Fruit fly (Drosophila melanogaster): Measurements from ENCODE around the gene Fer1HCH.

Fer1HCH gene

DNA sequence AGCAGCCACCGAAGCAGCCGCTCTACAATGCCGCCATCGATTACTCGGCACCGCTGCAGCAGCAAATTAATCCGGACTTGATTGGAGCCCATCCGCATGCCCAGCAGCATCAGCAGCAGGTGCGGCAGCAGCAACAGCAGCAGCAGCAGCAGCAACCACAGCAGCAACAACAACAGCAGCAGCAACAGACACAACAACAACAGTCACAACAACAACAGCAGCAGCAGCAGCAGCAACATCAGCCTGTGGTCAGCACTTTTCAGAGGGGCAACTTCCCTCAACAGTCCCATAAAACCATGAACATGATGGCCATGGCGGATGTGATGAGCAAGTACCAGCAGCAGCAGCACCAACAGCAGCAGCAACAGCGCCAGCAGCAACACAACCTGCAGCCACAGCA is 27.3 kb downstream of the Fer1HCH start:
- TF ChIP-seq CG10267 (tag; optimal IDR thresholded peaks at IDR 0.05) (no peak), CG8478 (optimal IDR thresholded peaks at IDR 0.05) (peak; percentile 3), Dfd (GFP tag; optimal IDR thresholded peaks at IDR 0.05) (peak in 1 of 2 experiments; percentile 78), YL-1 (GFP tag; optimal IDR thresholded peaks at IDR 0.05) (no peak), CG2120 (GFP tag; optimal IDR thresholded peaks at IDR 0.05) (no peak)

DNA sequence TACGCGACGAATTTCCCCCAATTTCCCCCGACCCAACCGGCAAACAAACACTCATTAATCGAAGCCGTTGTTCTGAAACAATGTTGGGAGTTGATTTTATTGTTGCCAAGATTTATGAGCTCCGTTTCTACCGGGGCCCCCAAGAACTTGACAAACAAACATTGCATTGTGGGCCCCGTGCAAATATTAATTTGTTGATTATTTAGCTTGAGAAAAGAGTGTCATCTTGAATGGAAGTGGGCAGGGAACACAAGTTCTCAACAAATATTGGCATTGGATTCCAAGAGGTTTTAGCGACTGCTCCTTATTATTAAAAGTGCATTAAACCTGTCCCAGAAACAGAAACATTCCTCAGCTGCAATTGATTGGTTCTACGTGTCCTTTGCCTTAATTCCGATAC is 30.9 kb downstream of the Fer1HCH start:
- TF ChIP-seq tap (tag; optimal IDR thresholded peaks at IDR 0.05), result no peak
- TF ChIP-seq sens (GFP tag), result peak; percentile 30
- TF ChIP-seq CG32772 (GFP tag; IDR thresholded peaks at IDR 0.05), result no peak
- peak; percentile 44 for TF ChIP-seq nom (GFP tag; optimal IDR thresholded peaks at IDR 0.05)
- no peak for TF ChIP-seq bbx (GFP tag; IDR thresholded peaks at IDR 0.05; ENCODE audit: partially characterized antibody)
- peak; percentile 35 for TF ChIP-seq dmrt11E (tag; optimal IDR thresholded peaks at IDR 0.05)
- no peak for TF ChIP-seq CG9609 (GFP tag; optimal IDR thresholded peaks at IDR 0.05)
- TF ChIP-seq ATbp (GFP tag; optimal IDR thresholded peaks at IDR 0.05), result peak; percentile 7
- TF ChIP-seq CG1603 (tag; optimal IDR thresholded peaks at IDR 0.05), result peak; percentile 10
- TF ChIP-seq CG17829 (tag; optimal IDR thresholded peaks at IDR 0.05), result no peak
- TF ChIP-seq cato (GFP tag; optimal IDR thresholded peaks at IDR 0.05; ENCODE audit: borderline replicate concordance), result no peak
- peak; percentile 3 for TF ChIP-seq CG15696 (tag; optimal IDR thresholded peaks at IDR 0.05)
- TF ChIP-seq pho (GFP tag; optimal IDR thresholded peaks at IDR 0.05), result no peak
- peak; percentile 43; the same call in 1 of the 2 replicates for TF ChIP-seq crol (GFP tag; IDR thresholded peaks at IDR 0.05)

DNA sequence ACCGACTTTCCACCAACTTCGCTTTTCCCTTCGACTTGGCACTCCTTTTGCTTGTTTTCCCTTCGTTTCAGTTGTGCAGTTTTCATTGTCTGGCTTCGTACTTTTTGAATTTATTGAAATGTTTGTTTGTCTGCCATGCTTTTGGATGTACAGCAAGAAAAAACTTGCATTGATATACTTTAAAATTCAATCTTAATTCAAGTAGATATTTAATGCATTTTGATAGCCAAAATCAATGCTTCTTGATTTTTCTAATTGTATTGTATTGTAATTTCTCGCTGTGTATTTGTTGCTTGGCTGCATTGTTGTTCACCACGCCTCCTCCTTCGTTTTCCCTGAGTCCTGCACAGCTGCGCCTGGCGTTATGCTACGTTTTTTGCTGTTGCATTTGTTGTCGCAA is 33.2 kb downstream of the Fer1HCH start:
- TF ChIP-seq Dfd (GFP tag; optimal IDR thresholded peaks at IDR 0.05) (no peak), Ets65A (GFP tag) (peak; percentile 77), amos (GFP tag; IDR thresholded peaks at IDR 0.05; ENCODE audit: partially characterized antibody) (no peak), Scr (GFP tag; IDR thresholded peaks at IDR 0.05; ENCODE audit: partially characterized antibody) (no peak)

DNA sequence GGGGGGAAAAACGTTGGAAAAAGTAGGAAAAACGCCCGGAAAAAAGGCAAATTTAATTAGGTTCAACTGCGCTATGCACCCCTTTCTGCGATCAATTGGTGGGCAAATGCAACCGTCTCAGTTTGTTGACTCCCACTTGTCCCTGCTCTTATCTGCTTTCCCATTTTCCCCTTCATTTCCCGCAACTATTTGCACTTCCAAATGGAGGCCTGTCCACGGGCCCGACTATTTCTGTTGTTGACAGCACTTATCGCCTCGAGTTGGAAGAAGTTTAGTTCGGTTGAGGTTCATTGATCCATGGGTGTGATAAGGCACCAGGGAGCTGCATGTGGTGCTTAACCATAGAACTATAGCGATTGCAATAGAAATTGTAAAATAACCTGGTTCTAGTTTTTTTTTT is 35.3 kb downstream of the Fer1HCH start:
- TF ChIP-seq nerfin-1 (tag; optimal IDR thresholded peaks at IDR 0.05) (no peak), CG8478 (optimal IDR thresholded peaks at IDR 0.05) (no peak), CG7556 (GFP tag; optimal IDR thresholded peaks at IDR 0.05) (no peak), CG15479 (GFP tag; optimal IDR thresholded peaks at IDR 0.05) (no peak), CG31224 (GFP tag; IDR thresholded peaks at IDR 0.05) (no peak), Aef1 (GFP tag; IDR thresholded peaks at IDR 0.05) (no peak), CG10147 (GFP tag; optimal IDR thresholded peaks at IDR 0.05) (no peak), pum (GFP tag; optimal IDR thresholded peaks at IDR 0.05) (no peak), Med (GFP tag) (peak; percentile 52), nmo (GFP tag; optimal IDR thresholded peaks at IDR 0.05) (no peak), CG12236 (GFP tag; optimal IDR thresholded peaks at IDR 0.05) (no peak), nerfin-2 (GFP tag; IDR thresholded peaks at IDR 0.05; ENCODE audit: partially characterized antibody) (0 out of 2 replicates have a peak, but pooled peaks have one; percentile 27), Max (GFP tag; optimal IDR thresholded peaks at IDR 0.05) (no peak), PHDP (tag; optimal IDR thresholded peaks at IDR 0.05) (no peak), sens (GFP tag) (peak; percentile 39), MTF-1 (GFP tag; optimal IDR thresholded peaks at IDR 0.05; ENCODE audit: borderline replicate concordance) (peak; percentile 35), ham (GFP tag; IDR thresholded peaks at IDR 0.05) (no peak), Drgx (GFP tag; IDR thresholded peaks at IDR 0.05) (peak; percentile 54), crol (GFP tag; IDR thresholded peaks at IDR 0.05) (peak; percentile 52), stwl (tag; optimal IDR thresholded peaks at IDR 0.05) (no peak)
